Fruit fly (Drosophila melanogaster): ENCODE data around the gene Got2.

The Got2 gene

dm6 chr2L:2013057-2013456 is 25.5 kb upstream of the Got2 start (continued):
- TF ChIP-seq jigr1 (GFP tag; IDR thresholded peaks at IDR 0.05): no peak
- peak; percentile 41; the same call in 1 of the 3 replicates for TF ChIP-seq knrl (GFP tag; IDR thresholded peaks at IDR 0.05; ENCODE audit: partially characterized antibody)
- TF ChIP-seq schlank (tag; optimal IDR thresholded peaks at IDR 0.05): no peak
- peak; percentile 58 for TF ChIP-seq CG42726 (GFP tag; IDR thresholded peaks at IDR 0.05; ENCODE audit: partially characterized antibody)
- TF ChIP-seq Med (GFP tag): no peak
- TF ChIP-seq Antp (GFP tag; optimal IDR thresholded peaks at IDR 0.05): no peak
- TF ChIP-seq Opbp (GFP tag; IDR thresholded peaks at IDR 0.05; ENCODE audit: partially characterized antibody): peak; percentile 73; the same call in 2 of the 3 replicates
- TF ChIP-seq Scr (GFP tag; IDR thresholded peaks at IDR 0.05; ENCODE audit: partially characterized antibody): peak; percentile 56
- TF ChIP-seq unc-4 (GFP tag; IDR thresholded peaks at IDR 0.05; ENCODE audit: partially characterized antibody): no peak
- no peak for TF ChIP-seq CG18262 (tag; optimal IDR thresholded peaks at IDR 0.05)
- TF ChIP-seq CG13296 (GFP tag; optimal IDR thresholded peaks at IDR 0.05): no peak
- TF ChIP-seq CG18619 (GFP tag; optimal IDR thresholded peaks at IDR 0.05): no peak
- TF ChIP-seq inv (GFP tag; IDR thresholded peaks at IDR 0.05; ENCODE audit: partially characterized antibody): no peak
- TF ChIP-seq nerfin-2 (GFP tag; IDR thresholded peaks at IDR 0.05; ENCODE audit: partially characterized antibody): peak; percentile 62
- no peak for TF ChIP-seq unpg (GFP tag; optimal IDR thresholded peaks at IDR 0.05)
- TF ChIP-seq Gsc (GFP tag; IDR thresholded peaks at IDR 0.05): no peak
- peak; percentile 56; the same call in 1 of the 2 replicates for TF ChIP-seq Bgb (GFP tag; IDR thresholded peaks at IDR 0.05; ENCODE audit: partially characterized antibody)
- no peak for TF ChIP-seq pzg (GFP tag; optimal IDR thresholded peaks at IDR 0.05)
- TF ChIP-seq Mes4 (GFP tag; optimal IDR thresholded peaks at IDR 0.05): no peak
- TF ChIP-seq CG16813 (GFP tag; IDR thresholded peaks at IDR 0.05; ENCODE audit: partially characterized antibody): peak; percentile 78
- no peak for TF ChIP-seq CG12236 (GFP tag; optimal IDR thresholded peaks at IDR 0.05)
- no peak for TF ChIP-seq HmgD (GFP tag; optimal IDR thresholded peaks at IDR 0.05)
- peak; percentile 70; the same call in 2 of the 3 replicates for TF ChIP-seq CG6791 (GFP tag; IDR thresholded peaks at IDR 0.05; ENCODE audit: partially characterized antibody)
- no peak for TF ChIP-seq CG4282 (GFP tag; optimal IDR thresholded peaks at IDR 0.05)
- TF ChIP-seq dimm (GFP tag; IDR thresholded peaks at IDR 0.05): no peak
- no peak for TF ChIP-seq zfh2 (GFP tag; optimal IDR thresholded peaks at IDR 0.05)
- TF ChIP-seq so (GFP tag; IDR thresholded peaks at IDR 0.05): no peak
- TF ChIP-seq dati (GFP tag; IDR thresholded peaks at IDR 0.05): no peak
- no peak for TF ChIP-seq aop (GFP tag; IDR thresholded peaks at IDR 0.05)
- no peak for TF ChIP-seq ham (GFP tag; IDR thresholded peaks at IDR 0.05)
- TF ChIP-seq CG4404 (GFP tag; IDR thresholded peaks at IDR 0.05): no peak
- TF ChIP-seq pb (GFP tag; optimal IDR thresholded peaks at IDR 0.05): no peak
- no peak for TF ChIP-seq CG4707 (GFP tag; optimal IDR thresholded peaks at IDR 0.05)
- no peak for TF ChIP-seq toy (GFP tag; IDR thresholded peaks at IDR 0.05)
- TF ChIP-seq CG9727 (GFP tag; optimal IDR thresholded peaks at IDR 0.05): no peak
- TF ChIP-seq Nf-YA (GFP tag; IDR thresholded peaks at IDR 0.05): no peak
- no peak for TF ChIP-seq sisA (GFP tag; IDR thresholded peaks at IDR 0.05)
- TF ChIP-seq ci (GFP tag; IDR thresholded peaks at IDR 0.05): 0 out of 3 replicates have a peak, but pooled peaks have one; percentile 32
- TF ChIP-seq CG11093 (GFP tag; IDR thresholded peaks at IDR 0.05): no peak
- TF ChIP-seq CG11695 (GFP tag; IDR thresholded peaks at IDR 0.05): no peak
- TF ChIP-seq Nf-YB (GFP tag; optimal IDR thresholded peaks at IDR 0.05): no peak
- TF ChIP-seq sd (tag; optimal IDR thresholded peaks at IDR 0.05): no peak
- TF ChIP-seq mld (GFP tag; IDR thresholded peaks at IDR 0.05; ENCODE audit: partially characterized antibody): 0 out of 3 replicates have a peak, but pooled peaks have one; percentile 66
- TF ChIP-seq Jarid2 (GFP tag; optimal IDR thresholded peaks at IDR 0.05): no peak
- TF ChIP-seq CG14050 (GFP tag; IDR thresholded peaks at IDR 0.05): no peak
- peak; percentile 8; the same call in 1 of the 2 replicates for TF ChIP-seq vvl (GFP tag; IDR thresholded peaks at IDR 0.05)
- no peak for TF ChIP-seq twi (tag; optimal IDR thresholded peaks at IDR 0.05)
- no peak for TF ChIP-seq disco-r (GFP tag; optimal IDR thresholded peaks at IDR 0.05)
- TF ChIP-seq CG12391 (tag; optimal IDR thresholded peaks at IDR 0.05): no peak
- no peak for TF ChIP-seq Dip2 (GFP tag; IDR thresholded peaks at IDR 0.05)
- no peak for TF ChIP-seq Hand (GFP tag; optimal IDR thresholded peaks at IDR 0.05)

All from whole organism, embryonic.